Fruit fly (Drosophila melanogaster): ENCODE results near the gene odd.

Gene odd

DNA sequence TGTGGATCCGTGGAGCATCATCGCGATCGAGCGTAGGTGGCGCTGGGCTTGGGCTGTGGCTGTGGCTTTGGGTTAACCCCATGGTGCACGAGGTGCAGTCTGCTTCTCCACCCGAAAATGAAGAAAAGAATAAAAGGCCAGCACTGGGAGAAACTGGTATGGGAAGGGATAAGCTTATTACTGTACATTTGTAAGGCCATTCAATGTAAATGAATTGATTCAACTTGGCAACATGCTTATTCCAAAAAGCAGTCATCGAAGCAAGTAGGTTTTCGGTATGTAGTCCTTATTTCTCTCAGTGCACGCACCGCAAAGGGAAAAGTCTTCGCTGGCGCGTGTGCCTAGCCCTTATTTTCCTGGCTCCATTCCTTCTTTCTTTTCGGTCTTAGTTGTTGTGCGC lies 40.0 kb downstream of the odd start (continued):
- TF ChIP-seq Blimp-1 (GFP tag; optimal IDR thresholded peaks at IDR 0.05) (no peak), Lpt (GFP tag; optimal IDR thresholded peaks at IDR 0.05) (no peak), salr (GFP tag; optimal IDR thresholded peaks at IDR 0.05) (peak in 1 of 2 experiments; percentile 22), Smox (GFP tag; optimal IDR thresholded peaks at IDR 0.05) (peak; percentile 60), topi (GFP tag; optimal IDR thresholded peaks at IDR 0.05) (peak; percentile 70), CG32006 (GFP tag; optimal IDR thresholded peaks at IDR 0.05) (peak; percentile 51), Met (GFP tag; optimal IDR thresholded peaks at IDR 0.05) (peak; percentile 60), spab (GFP tag; optimal IDR thresholded peaks at IDR 0.05) (peak; percentile 54), CG9139 (GFP tag; optimal IDR thresholded peaks at IDR 0.05) (peak; percentile 12), pdm3 (GFP tag; optimal IDR thresholded peaks at IDR 0.05) (peak; percentile 57), CG6792 (GFP tag; optimal IDR thresholded peaks at IDR 0.05) (peak; percentile 58), CG15336 (GFP tag; IDR thresholded peaks at IDR 0.05) (peak; percentile 41; the same call in 1 of the 2 replicates), CG8632 (GFP tag; optimal IDR thresholded peaks at IDR 0.05) (peak; percentile 30), CG3032 (tag; optimal IDR thresholded peaks at IDR 0.05) (peak; percentile 58), Sox14 (GFP tag; optimal IDR thresholded peaks at IDR 0.05) (peak; percentile 71), Ets21C (GFP tag; optimal IDR thresholded peaks at IDR 0.05) (peak; percentile 55), Ets96B (tag; optimal IDR thresholded peaks at IDR 0.05) (peak; percentile 56), eg (GFP tag; IDR thresholded peaks at IDR 0.05) (0 out of 3 replicates have a peak, but pooled peaks have one; percentile 33), CG16779 (tag; optimal IDR thresholded peaks at IDR 0.05) (peak; percentile 22), Sox102F (GFP tag; optimal IDR thresholded peaks at IDR 0.05) (peak; percentile 59), fkh (GFP tag; optimal IDR thresholded peaks at IDR 0.05) (no peak), CG1621 (tag; optimal IDR thresholded peaks at IDR 0.05) (peak; percentile 56), ss (GFP tag; optimal IDR thresholded peaks at IDR 0.05) (peak; percentile 38 to 41), CG34406 (GFP tag; optimal IDR thresholded peaks at IDR 0.05) (peak; percentile 34), cyc (GFP tag; optimal IDR thresholded peaks at IDR 0.05) (peak; percentile 70), Sox15 (GFP tag; optimal IDR thresholded peaks at IDR 0.05) (peak; percentile 4), net (GFP tag; optimal IDR thresholded peaks at IDR 0.05) (peak; percentile 2), achi (GFP tag; optimal IDR thresholded peaks at IDR 0.05) (peak; percentile 52), CG10631 (GFP tag; optimal IDR thresholded peaks at IDR 0.05) (peak; percentile 71), CG11294 (GFP tag; IDR thresholded peaks at IDR 0.05) (no peak), CG6808 (GFP tag; optimal IDR thresholded peaks at IDR 0.05) (peak; percentile 56), CG7368 (GFP tag; optimal IDR thresholded peaks at IDR 0.05) (peak; percentile 39), CG4318 (GFP tag; optimal IDR thresholded peaks at IDR 0.05) (no peak)

DNA sequence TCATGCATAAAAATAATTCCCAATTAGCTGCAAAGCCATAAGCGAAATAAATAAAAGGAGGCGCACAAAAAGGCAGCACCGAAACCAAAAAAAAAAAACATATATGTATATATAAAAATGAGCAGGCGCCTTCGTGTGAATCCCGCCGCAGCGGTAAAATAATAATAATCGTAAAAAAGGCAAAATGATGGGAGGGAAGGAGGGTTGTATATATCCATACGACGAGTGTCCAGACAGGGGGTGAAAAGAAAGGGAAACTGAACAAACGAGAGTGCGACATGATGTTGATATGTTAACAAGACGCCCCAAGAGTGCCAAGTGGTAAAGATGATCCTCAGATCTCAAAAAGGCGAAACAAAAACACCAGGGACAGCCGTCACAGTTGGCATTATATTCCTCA lies 42.0 kb downstream of the odd start:
- peak; percentile 29 for TF ChIP-seq Eip78C (GFP tag)
- no peak for TF ChIP-seq Sox102F (GFP tag; optimal IDR thresholded peaks at IDR 0.05)
- peak; percentile 44 for TF ChIP-seq svp (GFP tag)
- peak; percentile 64 for TF ChIP-seq Blimp-1 (GFP tag; optimal IDR thresholded peaks at IDR 0.05)

DNA sequence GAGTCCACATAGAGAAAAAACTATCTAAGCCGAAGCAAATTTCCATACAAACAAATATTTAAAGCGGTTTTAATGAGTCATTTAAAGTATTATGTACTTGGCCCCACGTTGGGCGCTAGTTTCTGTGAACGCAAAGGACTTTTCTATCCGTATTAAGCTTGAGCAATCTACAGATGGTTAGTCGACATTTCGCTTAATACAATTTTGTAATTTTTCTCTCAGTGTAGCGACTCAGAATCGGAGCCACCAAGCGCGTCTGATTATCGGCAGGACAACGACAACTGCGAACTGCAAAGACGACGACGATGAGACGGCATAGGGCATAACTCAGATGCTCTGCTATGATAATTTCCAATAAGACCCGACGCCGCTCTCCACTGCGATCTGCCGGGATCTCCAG lies 44.1 kb downstream of the odd start:
- peak; percentile 14 for TF ChIP-seq CG34406 (GFP tag; optimal IDR thresholded peaks at IDR 0.05)
- peak; percentile 8 for TF ChIP-seq Smox (GFP tag; optimal IDR thresholded peaks at IDR 0.05)
- no peak for TF ChIP-seq Lpt (GFP tag; optimal IDR thresholded peaks at IDR 0.05)
- TF ChIP-seq Hr4 (GFP tag; optimal IDR thresholded peaks at IDR 0.05): no peak
- peak; percentile 69 for TF ChIP-seq Ets96B (tag; optimal IDR thresholded peaks at IDR 0.05)
- peak in 1 of 2 experiments; percentile 12 for TF ChIP-seq salr (GFP tag; optimal IDR thresholded peaks at IDR 0.05)
- peak; percentile 38 for TF ChIP-seq Met (GFP tag; optimal IDR thresholded peaks at IDR 0.05)
- TF ChIP-seq CG16779 (tag; optimal IDR thresholded peaks at IDR 0.05): no peak
- TF ChIP-seq Hr38 (GFP tag; optimal IDR thresholded peaks at IDR 0.05): no peak
- peak; percentile 18 for TF ChIP-seq CG9139 (GFP tag; optimal IDR thresholded peaks at IDR 0.05)
- TF ChIP-seq CG31627 (GFP tag; optimal IDR thresholded peaks at IDR 0.05): peak; percentile 21
- no peak for TF ChIP-seq fkh (GFP tag; optimal IDR thresholded peaks at IDR 0.05)
- 0 out of 2 replicates have a peak, but pooled peaks have one; percentile 15 for TF ChIP-seq CG15336 (GFP tag; IDR thresholded peaks at IDR 0.05)
- TF ChIP-seq CG8632 (GFP tag; optimal IDR thresholded peaks at IDR 0.05): no peak
- no peak for TF ChIP-seq CG7368 (GFP tag; optimal IDR thresholded peaks at IDR 0.05)
- peak; percentile 20 for TF ChIP-seq lz (GFP tag; optimal IDR thresholded peaks at IDR 0.05)
- TF ChIP-seq Eip93F (GFP tag; optimal IDR thresholded peaks at IDR 0.05): no peak
- peak; percentile 49 for TF ChIP-seq CG3919 (GFP tag; optimal IDR thresholded peaks at IDR 0.05)
- peak; percentile 30 to 39 for TF ChIP-seq ss (GFP tag; optimal IDR thresholded peaks at IDR 0.05)
- TF ChIP-seq CG6163 (GFP tag; IDR thresholded peaks at IDR 0.05): no peak
- TF ChIP-seq acj6 (GFP tag; optimal IDR thresholded peaks at IDR 0.05): peak; percentile 20
- TF ChIP-seq net (GFP tag; optimal IDR thresholded peaks at IDR 0.05): peak; percentile 3
- peak; percentile 64 for TF ChIP-seq CG10669 (GFP tag; optimal IDR thresholded peaks at IDR 0.05)
- TF ChIP-seq Sox102F (GFP tag; optimal IDR thresholded peaks at IDR 0.05): peak; percentile 39
- no peak for TF ChIP-seq CG8319 (GFP tag; optimal IDR thresholded peaks at IDR 0.05)
- no peak for TF ChIP-seq CG4318 (GFP tag; optimal IDR thresholded peaks at IDR 0.05)
- peak; percentile 46 for TF ChIP-seq OdsH (GFP tag; optimal IDR thresholded peaks at IDR 0.05)
- peak; percentile 64 for TF ChIP-seq CG10631 (GFP tag; optimal IDR thresholded peaks at IDR 0.05)
- TF ChIP-seq achi (GFP tag; optimal IDR thresholded peaks at IDR 0.05): peak; percentile 41
